Worm (Caenorhabditis elegans) whole organism, late embryonic: ENCODE data around the gene F39F10.2.
"Not testable (repeated sequence)": the region's sequence is repeated elsewhere in the genome, so short reads cannot be mapped to it uniquely, and the experiment has no call there.

Experiments
- F13H6.1 ChIP-seq: sonication (generic microtip); optimal IDR thresholded peaks from 2 replicates; lab custom pipeline; 2016; ENCODE audit warnings: missing genetic modification characterization, missing compliant biosample characterization
- K09A11.1 ChIP-seq: sonication (generic microtip); optimal IDR thresholded peaks from 2 replicates; lab custom pipeline; 2017; ENCODE audit warnings: antibody characterized with exemption, mild to moderate bottlenecking, missing genetic modification characterization, missing compliant biosample characterization; ENCODE audit not compliant: insufficient read depth
- ahr-1 ChIP-seq: sonication (generic microtip); optimal IDR thresholded peaks from 2 replicates; lab custom pipeline; 2016; ENCODE audit warnings: missing genetic modification characterization, missing compliant biosample characterization
- ceh-14 ChIP-seq: sonication (generic microtip); optimal IDR thresholded peaks from 2 replicates; lab custom pipeline; 2016; ENCODE audit warnings: missing genotype, missing genetic modification characterization, missing compliant biosample characterization
- ceh-2 ChIP-seq: sonication (generic microtip); optimal IDR thresholded peaks from 2 replicates; lab custom pipeline; 2016; ENCODE audit warnings: missing genotype, missing genetic modification characterization, missing compliant biosample characterization
- ceh-22 ChIP-seq: sonication (generic microtip); optimal IDR thresholded peaks from 2 replicates; lab custom pipeline; 2017; ENCODE audit warnings: missing biosample characterization, missing genetic modification characterization
- ceh-30 ChIP-seq: fragments of 150-350 bp; optimal IDR thresholded peaks from 2 replicates; lab custom pipeline; 2014; ENCODE audit warnings: missing biosample characterization, missing genetic modification characterization
- ceh-31 ChIP-seq: sonication (generic microtip); optimal IDR thresholded peaks from 2 replicates; lab custom pipeline; 2016; ENCODE audit warnings: missing genetic modification characterization, missing compliant biosample characterization
- ceh-34 ChIP-seq: sonication (generic microtip); optimal IDR thresholded peaks from 2 replicates; lab custom pipeline; 2016; ENCODE audit warnings: mild to moderate bottlenecking, missing genetic modification characterization, missing compliant biosample characterization
- ceh-48 ChIP-seq: sonication (generic microtip); optimal IDR thresholded peaks from 2 replicates; lab custom pipeline; 2016; ENCODE audit warnings: missing genetic modification characterization, inconsistent platforms, missing compliant biosample characterization
- ceh-6 ChIP-seq: fragments of 200-800 bp; sonication (Bioruptor generic); optimal IDR thresholded peaks from 2 replicates; lab custom pipeline; 2018; ENCODE audit warnings: mild to moderate bottlenecking, missing genetic modification characterization, missing compliant biosample characterization
- ceh-9 ChIP-seq: sonication (generic microtip); optimal IDR thresholded peaks from 2 replicates; lab custom pipeline; 2016; ENCODE audit warnings: mild to moderate bottlenecking, missing genetic modification characterization, inconsistent platforms, missing compliant biosample characterization
- che-1 ChIP-seq: sonication (generic microtip); optimal IDR thresholded peaks from 2 replicates; lab custom pipeline; 2016; ENCODE audit warnings: mild to moderate bottlenecking, missing genetic modification characterization, missing compliant biosample characterization
- dmd-4 ChIP-seq: sonication (generic microtip); optimal IDR thresholded peaks from 2 replicates; lab custom pipeline; 2016; ENCODE audit warnings: borderline replicate concordance, missing genetic modification characterization, missing compliant biosample characterization
- dve-1 ChIP-seq: sonication (generic microtip); optimal IDR thresholded peaks from 2 replicates; lab custom pipeline; 2017; ENCODE audit warnings: antibody characterized with exemption, mild to moderate bottlenecking, missing genetic modification characterization, missing compliant biosample characterization
- elt-2 ChIP-seq: sonication (generic microtip); optimal IDR thresholded peaks from 2 replicates; lab custom pipeline; 2016; ENCODE audit warnings: missing genetic modification reagents, missing genetic modification characterization, missing compliant biosample characterization
- fkh-6 ChIP-seq: sonication (generic microtip); optimal IDR thresholded peaks from 2 replicates; lab custom pipeline; 2016; ENCODE audit warnings: missing genetic modification characterization, missing compliant biosample characterization
- hlh-13 ChIP-seq: fragments of 200-800 bp; sonication (Bioruptor generic); optimal IDR thresholded peaks from 2 replicates; lab custom pipeline; 2018; ENCODE audit warnings: mild to moderate bottlenecking, missing genetic modification characterization, missing compliant biosample characterization
- hlh-30 ChIP-seq: sonication (generic microtip); optimal IDR thresholded peaks from 2 replicates; lab custom pipeline; 2017; ENCODE audit warnings: antibody characterized with exemption, missing genetic modification characterization, missing compliant biosample characterization; ENCODE audit not compliant: insufficient read depth
- hlh-6 ChIP-seq: sonication (generic microtip); optimal IDR thresholded peaks from 2 replicates; lab custom pipeline; 2016; ENCODE audit warnings: missing genotype, missing genetic modification characterization, missing compliant biosample characterization
- hlh-8 ChIP-seq: sonication (generic microtip); optimal IDR thresholded peaks from 2 replicates; lab custom pipeline; 2016; ENCODE audit warnings: missing genotype, missing genetic modification characterization, missing compliant biosample characterization
- lim-6 ChIP-seq: sonication (generic microtip); optimal IDR thresholded peaks from 2 replicates; lab custom pipeline; 2016; ENCODE audit warnings: missing genetic modification characterization, missing compliant biosample characterization
- lin-11 ChIP-seq: fragments of 200-800 bp; sonication (Bioruptor generic); optimal IDR thresholded peaks from 2 replicates; lab custom pipeline; 2018; ENCODE audit warnings: mild to moderate bottlenecking, missing genetic modification characterization, missing compliant biosample characterization
- nfya-1 ChIP-seq: sonication (generic microtip); optimal IDR thresholded peaks from 2 replicates; lab custom pipeline; 2017; ENCODE audit warnings: missing genetic modification characterization, mild to moderate bottlenecking, missing compliant biosample characterization, antibody characterized with exemption, moderate library complexity
- nhr-11 ChIP-seq: fragments of 150-350 bp; optimal IDR thresholded peaks from 2 replicates; lab custom pipeline; 2014; ENCODE audit warnings: missing biosample characterization, missing genetic modification characterization
- nhr-232 ChIP-seq: sonication (generic microtip); optimal IDR thresholded peaks from 2 replicates; lab custom pipeline; 2016; ENCODE audit warnings: missing genetic modification characterization, missing compliant biosample characterization
- npax-4 ChIP-seq: sonication (generic microtip); optimal IDR thresholded peaks from 2 replicates; lab custom pipeline; 2016; ENCODE audit warnings: missing genetic modification characterization, missing compliant biosample characterization
- odd-2 ChIP-seq: sonication (generic microtip); optimal IDR thresholded peaks from 2 replicates; lab custom pipeline; 2017; ENCODE audit warnings: antibody characterized with exemption, mild to moderate bottlenecking, missing genetic modification characterization, missing compliant biosample characterization
- pat-9 ChIP-seq: fragments of 200-800 bp; sonication (Bioruptor generic); optimal IDR thresholded peaks from 2 replicates; lab custom pipeline; 2018; ENCODE audit warnings: mild to moderate bottlenecking, missing genetic modification characterization, moderate library complexity, missing compliant biosample characterization
- pax-1 ChIP-seq: fragments of 150-350 bp; optimal IDR thresholded peaks from 2 replicates; lab custom pipeline; 2014; ENCODE audit warnings: missing biosample characterization, missing genetic modification characterization
- pha-2 ChIP-seq: sonication (generic microtip); optimal IDR thresholded peaks from 2 replicates; lab custom pipeline; 2017; ENCODE audit warnings: mild to moderate bottlenecking, missing genetic modification characterization, missing compliant biosample characterization
- pha-4 ChIP-seq: fragments of 150-350 bp; optimal IDR thresholded peaks from 2 replicates; lab custom pipeline; 2018; ENCODE audit warnings: missing biosample characterization, missing genetic modification reagents, missing genetic modification characterization
- rnt-1 ChIP-seq: sonication (generic microtip); optimal IDR thresholded peaks from 2 replicates; lab custom pipeline; 2016; ENCODE audit warnings: missing genetic modification characterization, missing compliant biosample characterization
- sdc-2 ChIP-seq: sonication (generic microtip); optimal IDR thresholded peaks from 2 replicates; lab custom pipeline; 2016; ENCODE audit warnings: missing genotype, missing genetic modification characterization, missing compliant biosample characterization
- sox-2 ChIP-seq: fragments of 200-800 bp; sonication (Bioruptor generic); IDR thresholded peaks from 2 replicates; pipeline ENCODE4 v1.3.6; 2022; ENCODE audit warnings: missing genetic modification reagents, missing genetic modification characterization, missing compliant biosample characterization
- syd-9 ChIP-seq: sonication (generic microtip); optimal IDR thresholded peaks from 2 replicates; lab custom pipeline; 2016; ENCODE audit warnings: mild to moderate bottlenecking, missing genetic modification characterization, moderate library complexity, missing compliant biosample characterization
- tbx-2 ChIP-seq: sonication (generic microtip); optimal IDR thresholded peaks from 2 replicates; lab custom pipeline; 2016; ENCODE audit warnings: missing genetic modification characterization, missing compliant biosample characterization
- ttx-3 ChIP-seq: sonication (generic microtip); optimal IDR thresholded peaks from 2 replicates; lab custom pipeline; 2016; ENCODE audit warnings: missing genetic modification reagents, missing genetic modification characterization, missing compliant biosample characterization
- unc-42 ChIP-seq: sonication (generic microtip); optimal IDR thresholded peaks from 2 replicates; lab custom pipeline; 2016; ENCODE audit warnings: missing genotype, missing genetic modification characterization, missing compliant biosample characterization
- unc-86 ChIP-seq: sonication (generic microtip); optimal IDR thresholded peaks from 2 replicates; lab custom pipeline; 2016; ENCODE audit warnings: missing genetic modification characterization, missing compliant biosample characterization
- zip-5 ChIP-seq: sonication (generic microtip); optimal IDR thresholded peaks from 2 replicates; lab custom pipeline; 2016; ENCODE audit warnings: missing genetic modification characterization, missing compliant biosample characterization
- ztf-16 ChIP-seq: sonication (generic microtip); optimal IDR thresholded peaks from 2 replicates; lab custom pipeline; 2017; ENCODE audit warnings: missing genetic modification characterization, missing compliant biosample characterization

Gene F39F10.2

ce11 chrX:16913669-16914068, 19.0 kb downstream of the F39F10.2 start, which contains the start of gene F39F10.5:
F39F10.5 (minus strand) TSS chrX:16913769.
- TF ChIP-seq nfya-1; unc-86 (tag; lab: Kevin White, UChicago); ceh-2 (tag; lab: Kevin White, UChicago): not testable (repeated sequence)
- TF ChIP-seq, all 69 proteins: peak for 0; not testable (repeated sequence) for 69

- peak; percentile 74 for TF ChIP-seq elt-2
- no peak for TF ChIP-seq nhr-11 (tag; lab: Kevin White, UChicago)
Measured at ce11 chrX:16919468-16919867, 24.8 kb downstream of the F39F10.2 start.

ce11 chrX:16921533-16921932, 26.9 kb downstream of the F39F10.2 start, which contains the start of gene fbxb-114:
fbxb-114 (plus strand) TSS chrX:16921833.
- TF ChIP-seq ceh-6 (GFP tag; lab: Kevin White, UChicago) (no peak), dve-1 (tag; lab: Kevin White, UChicago) (no peak), ceh-31 (tag; lab: Kevin White, UChicago) (no peak), odd-2 (tag; lab: Kevin White, UChicago) (no peak), ceh-9 (tag; lab: Kevin White, UChicago) (no peak), hlh-6 (tag; lab: Kevin White, UChicago) (no peak), sdc-2 (tag; lab: Kevin White, UChicago) (no peak), ttx-3 (no peak), rnt-1 (tag; lab: Kevin White, UChicago) (no peak), unc-42 (tag; lab: Kevin White, UChicago) (no peak), lim-6 (tag; lab: Kevin White, UChicago) (no peak), fkh-6 (tag; lab: Kevin White, UChicago) (no peak), F13H6.1 (tag; lab: Kevin White, UChicago) (no peak), ceh-48 (tag; lab: Kevin White, UChicago) (no peak), sox-2 (GFP tag; lab: Robert Waterston, UW) (no peak), ahr-1 (tag; lab: Kevin White, UChicago) (no peak), K09A11.1 (no peak), tbx-2 (no peak), ceh-14 (tag; lab: Kevin White, UChicago) (no peak)

ce11 chrX:16923636-16924035, 29.0 kb downstream of the F39F10.2 start, which contains the start of gene C30E1.4:
C30E1.4 (plus strand) TSS chrX:16923936.
- TF ChIP-seq fkh-6 (tag; lab: Kevin White, UChicago) (no peak), npax-4 (tag; lab: Kevin White, UChicago) (no peak), pha-2 (tag; lab: Kevin White, UChicago) (no peak), pha-4 (tag; lab: Kevin White, UChicago) (no peak), lin-11 (tag; lab: Kevin White, UChicago) (no peak), unc-42 (tag; lab: Kevin White, UChicago) (no peak), lim-6 (tag; lab: Kevin White, UChicago) (no peak), ahr-1 (tag; lab: Kevin White, UChicago) (no peak)

ce11 chrX:16925343-16925742, 30.7 kb downstream of the F39F10.2 start:
- TF ChIP-seq che-1 (tag; lab: Kevin White, UChicago) (no peak), ceh-34 (tag; lab: Kevin White, UChicago) (no peak)

ce11 chrX:16928087-16928486, 33.4 kb downstream of the F39F10.2 start:
- no peak for TF ChIP-seq pax-1 (tag; lab: Kevin White, UChicago)
- no peak for TF ChIP-seq rnt-1 (tag; lab: Kevin White, UChicago)
- no peak for TF ChIP-seq ceh-22 (tag; lab: Kevin White, UChicago)
- TF ChIP-seq syd-9 (tag; lab: Kevin White, UChicago), result peak; percentile 66
- TF ChIP-seq hlh-8, result no peak
- TF ChIP-seq zip-5 (tag; lab: Kevin White, UChicago), result peak; percentile 25
- no peak for TF ChIP-seq hlh-30
- TF ChIP-seq fkh-6 (tag; lab: Kevin White, UChicago), result peak; percentile 59
- peak; percentile 81 for TF ChIP-seq nhr-232
- TF ChIP-seq ztf-16 (tag; lab: Kevin White, UChicago), result peak; percentile 63
- peak; percentile 30 for TF ChIP-seq hlh-13 (GFP tag; lab: Kevin White, UChicago)
- peak; percentile 64 for TF ChIP-seq unc-86 (tag; lab: Kevin White, UChicago)
- no peak for TF ChIP-seq pha-4 (tag; lab: Kevin White, UChicago)
- TF ChIP-seq ceh-30 (tag; lab: Kevin White, UChicago), result no peak
- peak; percentile 26 for TF ChIP-seq dve-1 (tag; lab: Kevin White, UChicago)
- peak; percentile 67 for TF ChIP-seq dmd-4
- peak; percentile 81 for TF ChIP-seq ceh-6 (GFP tag; lab: Kevin White, UChicago)
- peak; percentile 67 for TF ChIP-seq tbx-2
- peak; percentile 81 for TF ChIP-seq pat-9 (tag; lab: Kevin White, UChicago)
